Worm (Caenorhabditis elegans): ENCODE results near the gene srz-19.

DNA sequence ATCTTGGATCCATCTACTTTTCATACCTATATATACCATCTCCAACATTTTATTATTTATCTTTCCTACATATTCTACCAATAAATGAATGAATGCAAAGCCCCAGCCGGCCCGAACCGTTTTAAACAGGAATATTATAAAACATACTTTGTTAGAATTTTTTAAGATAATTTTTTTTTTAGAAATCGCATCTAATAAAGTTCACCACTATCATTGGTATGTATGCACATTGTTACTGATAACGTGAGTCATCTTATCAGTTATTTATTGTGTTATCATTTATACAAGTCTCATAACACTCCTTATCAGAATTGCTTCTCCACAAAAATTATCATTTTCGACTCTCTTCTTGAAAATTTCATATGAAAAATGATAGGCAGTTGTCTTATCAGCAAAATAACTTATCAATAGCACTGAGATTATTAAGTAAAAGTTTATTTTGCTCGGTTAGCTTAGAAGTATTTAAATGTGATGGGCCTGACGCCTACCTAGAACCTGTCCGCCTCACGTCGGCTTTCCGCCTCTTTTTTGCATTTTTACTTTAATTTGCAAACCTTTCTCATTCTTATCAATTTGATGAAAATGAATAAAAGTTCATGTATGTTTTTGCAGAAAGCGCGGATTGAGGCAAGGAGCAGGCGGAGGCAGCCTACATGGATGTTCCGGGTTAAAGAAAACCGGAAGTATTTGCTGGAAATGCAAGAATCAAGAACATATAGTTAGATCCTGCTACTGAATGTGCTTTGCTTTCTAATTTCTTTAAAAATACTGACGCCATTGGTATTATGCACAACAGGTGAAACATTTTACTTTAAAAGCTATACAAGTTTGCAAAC is 19.7 kb upstream of the srz-19 start, which contains the start of gene srz-62:
- TF ChIP-seq nhr-12 (tag; optimal IDR thresholded peaks at IDR 0.05) (no peak), elt-3 (tag; optimal IDR thresholded peaks at IDR 0.05) (no peak)
